Worm (Caenorhabditis elegans): Measurements from ENCODE around the gene smc-4.
A peak's percentile ranks its signal among the peaks of the same experiment; 100 is the strongest.

The smc-4 gene

ce11 chrIII:4544959-4545358 lies 42.3 kb upstream of the smc-4 start, which contains the start of gene M88.3:
Gene M88.3, minus strand, starts transcription at chrIII:4545059.
- TF ChIP-seq mab-5 (tag; optimal IDR thresholded peaks at IDR 0.05) = no peak
- no peak for TF ChIP-seq unc-55 (GFP tag; optimal IDR thresholded peaks at IDR 0.05)
- no peak for TF ChIP-seq fos-1 (tag; optimal IDR thresholded peaks at IDR 0.05)
- no peak for TF ChIP-seq ztf-4 (tag; optimal IDR thresholded peaks at IDR 0.05)
- no peak for TF ChIP-seq unc-39 (tag; optimal IDR thresholded peaks at IDR 0.05)
- no peak for TF ChIP-seq nhr-25 (tag; optimal IDR thresholded peaks at IDR 0.05)
- no peak for TF ChIP-seq peb-1 (tag; optimal IDR thresholded peaks at IDR 0.05)
- TF ChIP-seq C34F6.9 (tag; optimal IDR thresholded peaks at IDR 0.05) = no peak
- no peak for TF ChIP-seq lsy-2 (tag; optimal IDR thresholded peaks at IDR 0.05)
- no peak for TF ChIP-seq F13H6.1 (tag; optimal IDR thresholded peaks at IDR 0.05)

- TF ChIP-seq F13H6.1 (tag; optimal IDR thresholded peaks at IDR 0.05) (no peak), nhr-12 (tag; optimal IDR thresholded peaks at IDR 0.05) (no peak), nhr-10 (tag; optimal IDR thresholded peaks at IDR 0.05) (no peak), dmd-4 (tag; optimal IDR thresholded peaks at IDR 0.05) (no peak), ztf-1 (GFP tag; conservative IDR thresholded peaks at IDR 0.05) (no peak), nhr-237 (tag; optimal IDR thresholded peaks at IDR 0.05) (no peak), sem-4 (tag; optimal IDR thresholded peaks at IDR 0.05) (no peak), lin-11 (tag; optimal IDR thresholded peaks at IDR 0.05) (no peak), blmp-1 (tag; optimal IDR thresholded peaks at IDR 0.05; ENCODE audit: insufficient read depth) (no peak), Y55F3AM.14 (GFP tag; optimal IDR thresholded peaks at IDR 0.05) (no peak), elt-1 (tag; optimal IDR thresholded peaks at IDR 0.05) (no peak), peb-1 (tag; optimal IDR thresholded peaks at IDR 0.05) (no peak), ZK546.5 (tag; optimal IDR thresholded peaks at IDR 0.05) (no peak)
These were observed 38.6 kb upstream of the smc-4 start, which contains the start of gene M88.4 for ce11 chrIII:4548739-4549138. Gene M88.4, plus strand, starts transcription at chrIII:4549039.

DNA sequence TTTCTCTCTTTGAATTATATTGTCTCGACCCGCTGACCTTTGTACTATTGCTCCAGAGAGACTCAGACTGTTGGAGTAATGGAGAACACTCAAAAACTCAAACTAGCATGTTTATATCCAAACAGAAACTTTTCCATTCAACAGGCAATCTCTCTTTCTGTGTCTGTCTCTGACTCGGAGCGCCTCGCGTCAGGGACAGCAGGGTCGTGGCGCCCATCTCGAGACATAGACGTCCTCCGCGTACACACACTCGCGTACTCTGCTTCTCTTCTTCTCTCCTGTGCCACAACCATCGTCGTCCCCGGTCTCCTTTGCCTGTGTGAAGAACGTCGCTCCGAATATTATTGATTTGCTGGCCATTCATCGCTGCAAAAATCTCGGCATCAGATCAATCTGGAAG lies 35.3 kb upstream of the smc-4 start:
- TF ChIP-seq C34F6.9 (tag; optimal IDR thresholded peaks at IDR 0.05) (peak; percentile 80), alr-1 (tag; optimal IDR thresholded peaks at IDR 0.05) (no peak), nhr-11 (tag; optimal IDR thresholded peaks at IDR 0.05) (no peak), ZK546.5 (tag; optimal IDR thresholded peaks at IDR 0.05) (no peak), Y55F3AM.14 (GFP tag; optimal IDR thresholded peaks at IDR 0.05) (peak; percentile 28), F13H6.1 (tag; optimal IDR thresholded peaks at IDR 0.05) (peak; percentile 83), nhr-21 (tag; optimal IDR thresholded peaks at IDR 0.05) (peak; percentile 24), ceh-82 (tag; optimal IDR thresholded peaks at IDR 0.05) (no peak), gmeb-1 (tag; optimal IDR thresholded peaks at IDR 0.05) (peak; percentile 49), dmd-4 (tag; optimal IDR thresholded peaks at IDR 0.05) (no peak), sem-4 (tag; optimal IDR thresholded peaks at IDR 0.05) (peak; percentile 50), nhr-237 (tag; optimal IDR thresholded peaks at IDR 0.05) (no peak), elt-3 (tag; optimal IDR thresholded peaks at IDR 0.05) (no peak), blmp-1 (tag; optimal IDR thresholded peaks at IDR 0.05; ENCODE audit: insufficient read depth) (peak; percentile 5), skn-1 (tag; optimal IDR thresholded peaks at IDR 0.05) (no peak), lin-13 (GFP tag; optimal IDR thresholded peaks at IDR 0.05) (peak; percentile 54), zag-1 (tag; optimal IDR thresholded peaks at IDR 0.05) (peak; percentile 32), egl-27 (tag; optimal IDR thresholded peaks at IDR 0.05) (peak; percentile 61), lsy-2 (tag; optimal IDR thresholded peaks at IDR 0.05) (peak in 1 of 2 experiments; percentile 71), nhr-77 (tag; optimal IDR thresholded peaks at IDR 0.05) (no peak), mdl-1 (tag; optimal IDR thresholded peaks at IDR 0.05) (peak; percentile 26 to 49), elt-1 (tag; optimal IDR thresholded peaks at IDR 0.05) (no peak), nhr-25 (tag; optimal IDR thresholded peaks at IDR 0.05) (peak; percentile 56), snpc-4 (tag; optimal IDR thresholded peaks at IDR 0.05) (no peak), nhr-23 (tag; optimal IDR thresholded peaks at IDR 0.05) (no peak), mbf-1 (tag; optimal IDR thresholded peaks at IDR 0.05) (no peak), lin-11 (tag; optimal IDR thresholded peaks at IDR 0.05) (peak; percentile 37), nhr-12 (tag; optimal IDR thresholded peaks at IDR 0.05) (no peak), crh-2 (tag; optimal IDR thresholded peaks at IDR 0.05) (peak; percentile 71), unc-39 (tag; optimal IDR thresholded peaks at IDR 0.05) (no peak), ceh-16 (tag; optimal IDR thresholded peaks at IDR 0.05) (no peak), sma-3 (GFP tag; optimal IDR thresholded peaks at IDR 0.05) (peak; percentile 46), ztf-1 (GFP tag; conservative IDR thresholded peaks at IDR 0.05) (no peak), unc-55 (GFP tag; optimal IDR thresholded peaks at IDR 0.05) (peak; percentile 68), sma-9 (GFP tag; optimal IDR thresholded peaks at IDR 0.05) (peak; percentile 85), sma-9 (tag; optimal IDR thresholded peaks at IDR 0.05) (no peak), nhr-129 (tag; optimal IDR thresholded peaks at IDR 0.05) (peak; percentile 91), fos-1 (tag; optimal IDR thresholded peaks at IDR 0.05) (peak; percentile 83), mab-5 (tag; optimal IDR thresholded peaks at IDR 0.05) (peak; percentile 17), peb-1 (tag; optimal IDR thresholded peaks at IDR 0.05) (peak; percentile 71), unc-62 (GFP tag; optimal IDR thresholded peaks at IDR 0.05) (no peak)
